Worm (Caenorhabditis elegans) whole organism, L4 larva: Measurements from ENCODE around the gene C38C6.3.

Experiments used
- F26F4.8 ChIP-seq: fragments of 200-800 bp; sonication (Bioruptor generic); conservative IDR thresholded peaks from 2 replicates; pipeline ENCODE4 v1.3.6; 2022; ENCODE audit warnings: missing genetic modification characterization, missing compliant biosample characterization
- ZK546.5 ChIP-seq, 2 experiments: sonication (generic microtip); optimal IDR thresholded peaks; 2 replicates each; lab custom pipeline; 2017; ENCODE audit warnings: missing biosample characterization in 2 of 2, missing genetic modification characterization in 2 of 2
- attf-4 ChIP-seq: sonication (generic microtip); optimal IDR thresholded peaks from 3 replicates; lab custom pipeline; 2017; ENCODE audit warnings: missing biosample characterization, missing genetic modification characterization
- dpl-1 ChIP-seq: fragments of 150-350 bp; optimal IDR thresholded peaks from 2 replicates; lab custom pipeline; 2014; ENCODE audit warnings: missing biosample characterization, missing genetic modification reagents, missing genetic modification characterization
- fkh-10 ChIP-seq: fragments of 150-350 bp; optimal IDR thresholded peaks from 2 replicates; lab custom pipeline; 2014; ENCODE audit warnings: missing biosample characterization, missing genetic modification reagents, missing genetic modification characterization
- lin-13 ChIP-seq: fragments of 150-350 bp; optimal IDR thresholded peaks from 2 replicates; lab custom pipeline; 2014; ENCODE audit warnings: missing biosample characterization, missing genetic modification reagents, missing genetic modification characterization
- lin-29 ChIP-seq: fragments of 200-800 bp; sonication (Bioruptor generic); IDR thresholded peaks from 2 replicates; pipeline ENCODE4 v1.3.6; 2022; ENCODE audit warnings: missing genetic modification reagents, missing genetic modification characterization, missing compliant biosample characterization
- lin-39 ChIP-seq: fragments of 150-350 bp; optimal IDR thresholded peaks from 2 replicates; lab custom pipeline; 2014; ENCODE audit warnings: missing biosample characterization, missing genetic modification reagents, missing genetic modification characterization
- nhr-25 ChIP-seq: sonication (generic microtip); optimal IDR thresholded peaks from 2 replicates; lab custom pipeline; 2017; ENCODE audit warnings: missing genetic modification characterization, mild to moderate bottlenecking, missing compliant biosample characterization, antibody characterized with exemption, moderate library complexity, borderline replicate concordance; ENCODE audit not compliant: insufficient read depth
- pha-4 ChIP-seq, 2 experiments: fragments of 150-350 bp in 1 of 2; fragments of 200-800 bp in 1 of 2; sonication (Bioruptor generic) in 1 of 2; IDR thresholded peaks in 1 of 2; optimal IDR thresholded peaks in 1 of 2; 2 replicates each; pipeline versions ENCODE4 v1.3.6 to Lab custom; 2014 to 2022; ENCODE audit warnings: missing genetic modification characterization in 2 of 2, missing genetic modification reagents in 2 of 2, missing biosample characterization in 1 of 2, missing compliant biosample characterization in 1 of 2
- snpc-4 ChIP-seq: fragments of 150-350 bp; optimal IDR thresholded peaks from 2 replicates; lab custom pipeline; 2014; ENCODE audit warnings: missing biosample characterization, missing genetic modification characterization
- spr-3 ChIP-seq: fragments of 200-800 bp; sonication (Bioruptor generic); optimal IDR thresholded peaks from 2 replicates; lab custom pipeline; 2018; ENCODE audit warnings: mild to moderate bottlenecking, missing genetic modification characterization, missing compliant biosample characterization
- unc-39 ChIP-seq: sonication (generic microtip); optimal IDR thresholded peaks from 2 replicates; lab custom pipeline; 2017; ENCODE audit warnings: missing biosample characterization, missing genetic modification characterization
- ztf-11 ChIP-seq: fragments of 150-350 bp; optimal IDR thresholded peaks from 2 replicates; lab custom pipeline; 2014; ENCODE audit warnings: missing biosample characterization, missing genetic modification characterization

ce11 chrII:14636737-14637136 lies 3.8 kb downstream of the C38C6.3 start, which contains the start of gene sre-13:
- TF ChIP-seq fkh-10 (GFP tag; lab: Kevin White, UChicago) (no peak), snpc-4 (tag; lab: Kevin White, UChicago) (no peak), spr-3 (GFP tag; lab: Kevin White, UChicago) (no peak), nhr-25 (no peak), unc-39 (no peak), lin-29 (GFP tag; lab: Robert Waterston, UW) (no peak), ZK546.5 (tag; optimal IDR thresholded peaks at IDR 0.05; lab: Kevin White, UChicago) (no peak), ztf-11 (tag; lab: Kevin White, UChicago) (no peak), lin-39 (no peak), attf-4 (tag; lab: Kevin White, UChicago) (no peak), F26F4.8 (GFP tag; lab: Robert Waterston, UW) (no peak), dpl-1 (no peak), lin-13 (GFP tag; lab: Kevin White, UChicago) (no peak), pha-4 (GFP tag; IDR thresholded peaks at IDR 0.05; lab: Robert Waterston, UW) (no peak), pha-4 (tag; optimal IDR thresholded peaks at IDR 0.05; lab: Kevin White, UChicago) (no peak)
